Fruit fly (Drosophila melanogaster): ENCODE data around the gene BtbVII.

dm6 chr3L:3204348-3204747 lies 55.9 kb downstream of the BtbVII start, which contains the start of gene CG33159:
- TF ChIP-seq CG8478 (optimal IDR thresholded peaks at IDR 0.05) = no peak
- no peak for TF ChIP-seq CTCF (optimal IDR thresholded peaks at IDR 0.05)
